Worm (Caenorhabditis elegans) whole organism, L1 larva: ENCODE data around the gene F09C12.2.
A peak's percentile ranks its signal among the peaks of the same experiment; 100 is the strongest.
"Not testable (repeated sequence)": the region's sequence is repeated elsewhere in the genome, so short reads cannot be mapped to it uniquely, and the experiment has no call there.

Experiments
- C04F5.9 ChIP-seq: sonication (generic microtip); optimal IDR thresholded peaks from 2 replicates; lab custom pipeline; 2016; ENCODE audit warnings: missing genetic modification characterization, missing compliant biosample characterization
- C16A3.4 ChIP-seq: fragments of 150-350 bp; optimal IDR thresholded peaks from 2 replicates; lab custom pipeline; 2014; ENCODE audit warnings: missing biosample characterization, missing genetic modification characterization
- F16B12.6 ChIP-seq: fragments of 150-350 bp; optimal IDR thresholded peaks from 2 replicates; lab custom pipeline; 2014; ENCODE audit warnings: missing biosample characterization, missing genetic modification characterization
- aha-1 ChIP-seq: fragments of 150-350 bp; optimal IDR thresholded peaks from 2 replicates; lab custom pipeline; 2014; ENCODE audit warnings: missing biosample characterization, missing genetic modification characterization
- ceh-8 ChIP-seq: fragments of 200-800 bp; sonication (Bioruptor generic); optimal IDR thresholded peaks from 2 replicates; lab custom pipeline; 2018; ENCODE audit warnings: mild to moderate bottlenecking, missing genetic modification characterization, moderate library complexity, missing compliant biosample characterization
- ceh-90 ChIP-seq: sonication (generic microtip); optimal IDR thresholded peaks from 2 replicates; lab custom pipeline; 2016; ENCODE audit warnings: missing genetic modification characterization, missing compliant biosample characterization
- dpl-1 ChIP-seq, 3 experiments: fragments of 150-350 bp in 2 of 3; sonication (generic microtip) in 1 of 3; optimal IDR thresholded peaks; 2 replicates each; lab custom pipeline; 2014 to 2017; ENCODE audit warnings: missing biosample characterization in 3 of 3, missing genetic modification characterization in 3 of 3, missing genetic modification reagents in 3 of 3
- dsc-1 ChIP-seq: sonication (generic microtip); optimal IDR thresholded peaks from 2 replicates; lab custom pipeline; 2016; ENCODE audit warnings: mild to moderate bottlenecking, missing genetic modification characterization, missing compliant biosample characterization
- efl-3 ChIP-seq: fragments of 200-800 bp; sonication (Bioruptor generic); optimal IDR thresholded peaks from 2 replicates; lab custom pipeline; 2018; ENCODE audit warnings: mild to moderate bottlenecking, missing genetic modification characterization, missing compliant biosample characterization
- elt-2 ChIP-seq: sonication (generic microtip); optimal IDR thresholded peaks from 2 replicates; lab custom pipeline; 2016; ENCODE audit warnings: missing genetic modification characterization, mild to moderate bottlenecking, inconsistent platforms, missing compliant biosample characterization, missing genetic modification reagents
- elt-3 ChIP-seq, 6 experiments: fragments of 150-350 bp in 1 of 6; sonication (generic microtip); optimal IDR thresholded peaks; 2 replicates each; lab custom pipeline; 2017 to 2018; ENCODE audit warnings: missing biosample characterization in 6 of 6, missing genetic modification characterization in 6 of 6, inconsistent platforms in 1 of 6
- fkh-10 ChIP-seq: sonication (generic microtip); optimal IDR thresholded peaks from 2 replicates; lab custom pipeline; 2017; ENCODE audit warnings: missing biosample characterization, missing genetic modification reagents, missing genetic modification characterization
- fkh-8 ChIP-seq: sonication (generic microtip); optimal IDR thresholded peaks from 2 replicates; lab custom pipeline; 2016; ENCODE audit warnings: mild to moderate bottlenecking, missing genetic modification characterization, missing compliant biosample characterization
- grh-1 ChIP-seq: fragments of 200-800 bp; sonication (Bioruptor generic); IDR thresholded peaks from 2 replicates; pipeline ENCODE4 v1.3.6; 2022; ENCODE audit warnings: missing genetic modification reagents, missing genetic modification characterization, missing compliant biosample characterization
- hlh-17 ChIP-seq: fragments of 200-800 bp; sonication (Bioruptor generic); optimal IDR thresholded peaks from 2 replicates; lab custom pipeline; 2018; ENCODE audit warnings: missing genetic modification characterization, mild to moderate bottlenecking, missing compliant biosample characterization, moderate library complexity, borderline replicate concordance
- isw-1 ChIP-seq: fragments of 200-800 bp; sonication (Bioruptor generic); IDR thresholded peaks from 2 replicates; pipeline ENCODE4 v1.3.6; 2022; ENCODE audit warnings: missing genetic modification characterization, missing compliant biosample characterization
- jun-1 ChIP-seq: fragments of 150-350 bp; optimal IDR thresholded peaks from 2 replicates; lab custom pipeline; 2014; ENCODE audit warnings: missing biosample characterization, missing genetic modification reagents, missing genetic modification characterization
- lir-3 ChIP-seq: sonication (generic microtip); optimal IDR thresholded peaks from 2 replicates; lab custom pipeline; 2016; ENCODE audit warnings: mild to moderate bottlenecking, missing genetic modification characterization, moderate library complexity, missing compliant biosample characterization; ENCODE audit not compliant: poor library complexity
- lsy-2 ChIP-seq, 2 experiments: fragments of 150-350 bp; optimal IDR thresholded peaks; 2 replicates each; lab custom pipeline; 2014; ENCODE audit warnings: missing biosample characterization in 2 of 2, missing genetic modification characterization in 2 of 2
- mab-9 ChIP-seq: fragments of 200-800 bp; sonication (Bioruptor generic); IDR thresholded peaks from 2 replicates; pipeline ENCODE4 v1.3.6; 2022; ENCODE audit warnings: missing genetic modification reagents, missing genetic modification characterization, missing compliant biosample characterization
- nhr-12 ChIP-seq: sonication (generic microtip); optimal IDR thresholded peaks from 2 replicates; lab custom pipeline; 2017; ENCODE audit warnings: missing biosample characterization, missing genetic modification characterization
- nhr-237 ChIP-seq: fragments of 150-350 bp; optimal IDR thresholded peaks from 2 replicates; lab custom pipeline; 2014; ENCODE audit warnings: missing biosample characterization, missing genetic modification characterization
- nhr-47 ChIP-seq: sonication (generic microtip); optimal IDR thresholded peaks from 2 replicates; lab custom pipeline; 2016; ENCODE audit warnings: mild to moderate bottlenecking, missing genetic modification characterization, moderate library complexity, missing compliant biosample characterization
- nhr-71 ChIP-seq: sonication (generic microtip); optimal IDR thresholded peaks from 2 replicates; lab custom pipeline; 2016; ENCODE audit warnings: mild to moderate bottlenecking, missing genetic modification characterization, moderate library complexity, missing compliant biosample characterization
- nhr-77 ChIP-seq: fragments of 150-350 bp; optimal IDR thresholded peaks from 2 replicates; lab custom pipeline; 2014; ENCODE audit warnings: missing biosample characterization, missing genetic modification characterization
- nhr-85 ChIP-seq: sonication (generic microtip); peaks from one replicate; lab custom pipeline; 2016; ENCODE audit warnings: missing genetic modification characterization, inconsistent platforms, missing compliant biosample characterization
- pag-3 ChIP-seq: sonication (generic microtip); optimal IDR thresholded peaks from 2 replicates; lab custom pipeline; 2017; ENCODE audit warnings: missing genetic modification characterization, mild to moderate bottlenecking, missing compliant biosample characterization, antibody characterized with exemption, borderline replicate concordance; ENCODE audit not compliant: insufficient read depth
- skn-1 ChIP-seq: fragments of 150-350 bp; optimal IDR thresholded peaks from 2 replicates; lab custom pipeline; 2014; ENCODE audit warnings: missing biosample characterization, missing genetic modification characterization
- snpc-4 ChIP-seq: fragments of 150-350 bp; optimal IDR thresholded peaks from 2 replicates; lab custom pipeline; 2014; ENCODE audit warnings: missing biosample characterization, missing genetic modification characterization
- swsn-7 ChIP-seq: sonication (generic microtip); optimal IDR thresholded peaks from 2 replicates; lab custom pipeline; 2016; ENCODE audit warnings: missing genetic modification characterization, missing compliant biosample characterization
- tbx-2 ChIP-seq: sonication (generic microtip); optimal IDR thresholded peaks from 2 replicates; lab custom pipeline; 2016; ENCODE audit warnings: missing genetic modification characterization, missing compliant biosample characterization
- tlp-1 ChIP-seq: fragments of 150-350 bp; optimal IDR thresholded peaks from 2 replicates; lab custom pipeline; 2014; ENCODE audit warnings: missing biosample characterization, missing genetic modification characterization
- unc-86 ChIP-seq: sonication (generic microtip); optimal IDR thresholded peaks from 2 replicates; lab custom pipeline; 2016; ENCODE audit warnings: missing genetic modification characterization, missing compliant biosample characterization
- zag-1 ChIP-seq: fragments of 150-350 bp; optimal IDR thresholded peaks from 2 replicates; lab custom pipeline; 2014; ENCODE audit warnings: missing biosample characterization, missing genetic modification characterization
- zip-4 ChIP-seq: fragments of 200-800 bp; sonication (Bioruptor generic); optimal IDR thresholded peaks from 2 replicates; lab custom pipeline; 2018; ENCODE audit warnings: mild to moderate bottlenecking, missing genetic modification characterization, moderate library complexity, missing compliant biosample characterization
- ztf-11 ChIP-seq, 2 experiments: sonication (generic microtip); optimal IDR thresholded peaks; 2 replicates each; lab custom pipeline; 2016 to 2017; ENCODE audit warnings: missing genetic modification characterization in 2 of 2, missing biosample characterization in 1 of 2, missing compliant biosample characterization in 1 of 2

F09C12.2 gene

ce11 chrII:5105020-5105419, 4.8 kb upstream of the F09C12.2 start (continued):
- TF ChIP-seq dsc-1 (tag; lab: Kevin White, UChicago) (peak; percentile 75), dpl-1 (GFP tag; optimal IDR thresholded peaks at IDR 0.05; lab: Kevin White, UChicago) (peak in 2 of 3 experiments; percentile 57 to 68), zag-1 (tag; lab: Kevin White, UChicago) (no peak), efl-3 (peak; percentile 3), fkh-10 (GFP tag; lab: Kevin White, UChicago) (peak; percentile 51), isw-1 (GFP tag; lab: Robert Waterston, UW) (no peak), unc-86 (tag; lab: Kevin White, UChicago) (peak; percentile 41), mab-9 (GFP tag; lab: Robert Waterston, UW) (0 out of 2 replicates have a peak, but pooled peaks have one; percentile 38), ceh-90 (no peak), grh-1 (GFP tag; lab: Robert Waterston, UW) (no peak), ztf-11 (tag; optimal IDR thresholded peaks at IDR 0.05; lab: Kevin White, UChicago) (peak in 1 of 2 experiments; percentile 32), skn-1 (tag; lab: Kevin White, UChicago) (peak; percentile 84)

ce11 chrII:5112082-5112481, 2.3 kb downstream of the F09C12.2 start, which contains the start of gene F09C12.8:
Gene F09C12.8 (plus strand): TSS chrII:5112382.
- TF ChIP-seq swsn-7 (tag; lab: Kevin White, UChicago) (no peak), aha-1 (no peak), nhr-71 (tag; lab: Kevin White, UChicago) (no peak), nhr-237 (tag; lab: Kevin White, UChicago) (no peak), lsy-2 (tag; optimal IDR thresholded peaks at IDR 0.05; lab: Kevin White, UChicago) (no peak), zip-4 (GFP tag; lab: Kevin White, UChicago) (no peak)

- TF ChIP-seq nhr-47, lir-3, tlp-1 (tag; lab: Kevin White, UChicago): not testable (repeated sequence)
- TF ChIP-seq, all 84 proteins: peak for 0; not testable (repeated sequence) for 84
Observed at ce11 chrII:5115235-5115634, 5.4 kb downstream of the F09C12.2 start, which contains the start of gene msp-74. Gene msp-74 (minus strand): TSS chrII:5115335.

- TF ChIP-seq nhr-85 (no peak), nhr-77 (no peak), fkh-8 (tag; lab: Kevin White, UChicago) (no peak), elt-3 (tag; optimal IDR thresholded peaks at IDR 0.05; lab: Kevin White, UChicago) (no peak), lir-3 (tag; lab: Kevin White, UChicago) (no peak), elt-2 (tag; lab: Kevin White, UChicago) (no peak), efl-3 (no peak), F16B12.6 (no peak), pag-3 (tag; lab: Kevin White, UChicago) (no peak), tbx-2 (no peak), nhr-12 (tag; lab: Kevin White, UChicago) (no peak), ceh-8 (GFP tag; lab: Kevin White, UChicago) (no peak), C16A3.4 (tag; lab: Kevin White, UChicago) (no peak), grh-1 (GFP tag; lab: Robert Waterston, UW) (no peak), lsy-2 (tag; optimal IDR thresholded peaks at IDR 0.05; lab: Kevin White, UChicago) (no peak), hlh-17 (no peak)
Observed at ce11 chrII:5115733-5116132, 5.9 kb downstream of the F09C12.2 start, which contains the start of gene srsy-1. Gene srsy-1 (plus strand): TSS chrII:5116033.

- TF ChIP-seq fkh-8 (tag; lab: Kevin White, UChicago) = no peak
- TF ChIP-seq nhr-71 (tag; lab: Kevin White, UChicago) = no peak
- TF ChIP-seq snpc-4 (tag; lab: Kevin White, UChicago) = no peak
- TF ChIP-seq zip-4 (GFP tag; lab: Kevin White, UChicago) = no peak
- no peak for TF ChIP-seq jun-1 (tag; lab: Kevin White, UChicago)
- no peak for TF ChIP-seq C04F5.9
- TF ChIP-seq, all 84 proteins: peak for 0
Observed at ce11 chrII:5120612-5121011, 10.8 kb downstream of the F09C12.2 start.
